Worm (Caenorhabditis elegans) whole organism, L3 larva: ENCODE measurements around the gene T12E12.6.

Experiments
- R02D3.7 ChIP-seq: fragments of 150-350 bp; optimal IDR thresholded peaks from 2 replicates; lab custom pipeline; 2014; ENCODE audit warnings: missing biosample characterization, missing genetic modification characterization
- ZK546.5 ChIP-seq: sonication (generic microtip); optimal IDR thresholded peaks from 2 replicates; lab custom pipeline; 2017; ENCODE audit warnings: missing biosample characterization, missing genetic modification characterization
- ceh-16 ChIP-seq: sonication (generic microtip); optimal IDR thresholded peaks from 2 replicates; lab custom pipeline; 2017; ENCODE audit warnings: missing biosample characterization, missing genetic modification characterization
- ceh-82 ChIP-seq: fragments of 150-350 bp; optimal IDR thresholded peaks from 2 replicates; lab custom pipeline; 2014; ENCODE audit warnings: missing biosample characterization, missing genetic modification characterization
- ceh-9 ChIP-seq: sonication (generic microtip); optimal IDR thresholded peaks from 2 replicates; lab custom pipeline; 2018; ENCODE audit warnings: missing biosample characterization, missing genetic modification characterization
- daf-12 ChIP-seq: fragments of 150-350 bp; optimal IDR thresholded peaks from 2 replicates; lab custom pipeline; 2014; ENCODE audit warnings: missing biosample characterization, missing genetic modification reagents, missing genetic modification characterization
- egl-27 ChIP-seq: sonication (generic microtip); optimal IDR thresholded peaks from 4 replicates; lab custom pipeline; 2017; ENCODE audit warnings: missing biosample characterization, missing genetic modification reagents, missing genetic modification characterization
- egl-5 ChIP-seq: fragments of 150-350 bp; optimal IDR thresholded peaks from 2 replicates; lab custom pipeline; 2017; ENCODE audit warnings: missing biosample characterization, missing genetic modification reagents, missing genetic modification characterization, inconsistent platforms
- elt-1 ChIP-seq: fragments of 150-350 bp; optimal IDR thresholded peaks from 2 replicates; lab custom pipeline; 2014; ENCODE audit warnings: missing biosample characterization, missing genetic modification characterization
- elt-2 ChIP-seq: sonication (generic microtip); optimal IDR thresholded peaks from 2 replicates; lab custom pipeline; 2016; ENCODE audit warnings: missing genetic modification reagents, mild to moderate bottlenecking, missing genetic modification characterization, missing compliant biosample characterization
- elt-3 ChIP-seq, 3 experiments: fragments of 150-350 bp in 1 of 3; sonication (generic microtip) in 2 of 3; optimal IDR thresholded peaks; 2 replicates in 2 of 3; 4 replicates in 1 of 3; lab custom pipeline; 2014 to 2017; ENCODE audit warnings: missing biosample characterization in 3 of 3, missing genetic modification characterization in 3 of 3
- eor-1 ChIP-seq, 2 experiments: fragments of 150-350 bp; optimal IDR thresholded peaks; 2 replicates each; lab custom pipeline; 2014 to 2018; ENCODE audit warnings: missing biosample characterization in 2 of 2, missing genetic modification characterization in 2 of 2
- fkh-10 ChIP-seq: sonication (generic microtip); optimal IDR thresholded peaks from 2 replicates; lab custom pipeline; 2017; ENCODE audit warnings: missing biosample characterization, missing genetic modification reagents, missing genetic modification characterization
- fos-1 ChIP-seq: fragments of 150-350 bp; optimal IDR thresholded peaks from 2 replicates; lab custom pipeline; 2014; ENCODE audit warnings: missing biosample characterization, missing genetic modification characterization
- jun-1 ChIP-seq: fragments of 150-350 bp; optimal IDR thresholded peaks from 2 replicates; lab custom pipeline; 2014; ENCODE audit warnings: missing biosample characterization, missing genetic modification reagents, missing genetic modification characterization
- lin-15B ChIP-seq: fragments of 150-350 bp; optimal IDR thresholded peaks from 2 replicates; lab custom pipeline; 2014; ENCODE audit warnings: missing biosample characterization, missing genetic modification characterization
- lin-39 ChIP-seq: fragments of 150-350 bp; optimal IDR thresholded peaks from 2 replicates; lab custom pipeline; 2018; ENCODE audit warnings: missing biosample characterization, missing genetic modification reagents, missing genetic modification characterization
- lsy-12 ChIP-seq: sonication (generic microtip); optimal IDR thresholded peaks from 2 replicates; lab custom pipeline; 2016; ENCODE audit warnings: mild to moderate bottlenecking, missing genetic modification characterization, missing compliant biosample characterization
- mdl-1 ChIP-seq: fragments of 150-350 bp; optimal IDR thresholded peaks from 2 replicates; lab custom pipeline; 2014; ENCODE audit warnings: missing biosample characterization, missing genetic modification characterization
- nfya-1 ChIP-seq: sonication (generic microtip); optimal IDR thresholded peaks from 2 replicates; lab custom pipeline; 2017; ENCODE audit warnings: missing genetic modification characterization, mild to moderate bottlenecking, missing compliant biosample characterization, antibody characterized with exemption, moderate library complexity; ENCODE audit not compliant: insufficient read depth
- nhr-11 ChIP-seq: fragments of 150-350 bp; optimal IDR thresholded peaks from 2 replicates; lab custom pipeline; 2014; ENCODE audit warnings: missing biosample characterization, missing genetic modification characterization
- nhr-12 ChIP-seq: fragments of 150-350 bp; optimal IDR thresholded peaks from 2 replicates; lab custom pipeline; 2014; ENCODE audit warnings: missing biosample characterization, missing genetic modification characterization
- nhr-23 ChIP-seq: fragments of 150-350 bp; optimal IDR thresholded peaks from 2 replicates; lab custom pipeline; 2014; ENCODE audit warnings: missing biosample characterization, missing genetic modification reagents, missing genetic modification characterization
- nhr-237 ChIP-seq: fragments of 150-350 bp; optimal IDR thresholded peaks from 2 replicates; lab custom pipeline; 2014; ENCODE audit warnings: missing biosample characterization, missing genetic modification characterization
- nhr-25 ChIP-seq: sonication (generic microtip); optimal IDR thresholded peaks from 2 replicates; lab custom pipeline; 2017; ENCODE audit warnings: missing biosample characterization, missing genetic modification characterization
- nhr-43 ChIP-seq: sonication (generic microtip); optimal IDR thresholded peaks from 2 replicates; lab custom pipeline; 2016; ENCODE audit warnings: mild to moderate bottlenecking, missing genetic modification characterization, missing compliant biosample characterization; ENCODE audit not compliant: poor library complexity, severe bottlenecking
- nhr-67 ChIP-seq: fragments of 150-350 bp; optimal IDR thresholded peaks from 2 replicates; lab custom pipeline; 2014; ENCODE audit warnings: missing biosample characterization, missing genetic modification characterization
- nhr-76 ChIP-seq: fragments of 150-350 bp; sonication (generic microtip); optimal IDR thresholded peaks from 5 replicates; lab custom pipeline; 2014; ENCODE audit warnings: missing biosample characterization, missing genetic modification characterization
- nhr-77 ChIP-seq: fragments of 150-350 bp; optimal IDR thresholded peaks from 2 replicates; lab custom pipeline; 2014; ENCODE audit warnings: missing biosample characterization, missing genetic modification characterization
- pha-4 ChIP-seq: fragments of 150-350 bp; optimal IDR thresholded peaks from 2 replicates; lab custom pipeline; 2014; ENCODE audit warnings: missing biosample characterization, missing genetic modification reagents, missing genetic modification characterization
- pqm-1 ChIP-seq: fragments of 150-350 bp; optimal IDR thresholded peaks from 2 replicates; lab custom pipeline; 2017; ENCODE audit warnings: missing biosample characterization, missing genetic modification characterization, inconsistent platforms
- sea-2 ChIP-seq: fragments of 150-350 bp; sonication (generic microtip); optimal IDR thresholded peaks from 4 replicates; lab custom pipeline; 2014; ENCODE audit warnings: missing biosample characterization, missing genetic modification reagents, missing genetic modification characterization
- skn-1 ChIP-seq: fragments of 150-350 bp; optimal IDR thresholded peaks from 2 replicates; lab custom pipeline; 2014; ENCODE audit warnings: missing biosample characterization, missing genetic modification characterization
- snpc-4 ChIP-seq: fragments of 150-350 bp; optimal IDR thresholded peaks from 2 replicates; lab custom pipeline; 2014; ENCODE audit warnings: missing biosample characterization, missing genetic modification characterization
- tbx-2 ChIP-seq: sonication (generic microtip); optimal IDR thresholded peaks from 2 replicates; lab custom pipeline; 2016; ENCODE audit warnings: mild to moderate bottlenecking, missing genetic modification characterization, missing compliant biosample characterization
- unc-39 ChIP-seq: sonication (generic microtip); optimal IDR thresholded peaks from 4 replicates; lab custom pipeline; 2017; ENCODE audit warnings: missing biosample characterization, missing genetic modification characterization
- unc-62 ChIP-seq: fragments of 150-350 bp; sonication (generic microtip); optimal IDR thresholded peaks from 4 replicates; lab custom pipeline; 2014; ENCODE audit warnings: missing biosample characterization, missing genetic modification reagents, missing genetic modification characterization
- zag-1 ChIP-seq: fragments of 150-350 bp; optimal IDR thresholded peaks from 2 replicates; lab custom pipeline; 2014; ENCODE audit warnings: missing biosample characterization, missing genetic modification characterization
- ztf-4 ChIP-seq: fragments of 150-350 bp; optimal IDR thresholded peaks from 2 replicates; lab custom pipeline; 2014; ENCODE audit warnings: missing biosample characterization, missing genetic modification characterization

The T12E12.6 gene

ce11 chrIV:5574033-5574432 is at the start of gene T12E12.6:
Gene T12E12.6 (minus strand): TSS chrIV:5574133.
- no peak for TF ChIP-seq mdl-1 (tag; lab: Kevin White, UChicago)
- no peak for TF ChIP-seq unc-62 (GFP tag; lab: Kevin White, UChicago)
- peak; percentile 59 for TF ChIP-seq pha-4
- no peak for TF ChIP-seq sea-2
- TF ChIP-seq ZK546.5 (tag; lab: Kevin White, UChicago), result no peak
- no peak for TF ChIP-seq ceh-82 (tag; lab: Kevin White, UChicago)
- no peak for TF ChIP-seq nhr-237 (tag; lab: Kevin White, UChicago)

ce11 chrIV:5623718-5624117 is 49.8 kb upstream of the T12E12.6 start, which contains the start of gene srsx-15:
Gene srsx-15 (minus strand): TSS chrIV:5623818.
- TF ChIP-seq nhr-67 (tag; lab: Kevin White, UChicago), result no peak
- no peak for TF ChIP-seq ceh-9 (tag; lab: Kevin White, UChicago)
- TF ChIP-seq nhr-43 (tag; lab: Kevin White, UChicago), result no peak
- TF ChIP-seq ceh-16 (tag; lab: Kevin White, UChicago), result no peak
- no peak for TF ChIP-seq sea-2
- no peak for TF ChIP-seq fkh-10
- TF ChIP-seq tbx-2 (tag; lab: Kevin White, UChicago), result no peak
- no peak for TF ChIP-seq nhr-76 (tag; lab: Kevin White, UChicago)
- no peak for TF ChIP-seq nhr-12 (tag; lab: Kevin White, UChicago)
- no peak for TF ChIP-seq egl-5 (tag; lab: Kevin White, UChicago)
- no peak for TF ChIP-seq elt-1 (tag; lab: Kevin White, UChicago)

- TF ChIP-seq nhr-43 (tag; lab: Kevin White, UChicago) (no peak), R02D3.7 (tag; lab: Kevin White, UChicago) (no peak), pha-4 (no peak), nhr-23 (tag; lab: Kevin White, UChicago) (no peak), nfya-1 (tag; lab: Kevin White, UChicago) (no peak), daf-12 (tag; lab: Kevin White, UChicago) (no peak), mdl-1 (tag; lab: Kevin White, UChicago) (no peak), egl-27 (tag; lab: Kevin White, UChicago) (no peak), sea-2 (no peak), ceh-9 (tag; lab: Kevin White, UChicago) (no peak), lin-39 (tag; lab: Kevin White, UChicago) (no peak)
Observed at ce11 chrIV:5619643-5620042, 45.7 kb upstream of the T12E12.6 start, which contains the start of gene srsx-16. Gene srsx-16 (minus strand): TSS chrIV:5619743.

ce11 chrIV:5614558-5615026 is 40.7 kb upstream of the T12E12.6 start, which contains the start of gene C39H7.4:
Gene C39H7.4 (minus strand): TSS chrIV:5614608.
- TF ChIP-seq elt-2 (tag; lab: Kevin White, UChicago) (peak; percentile 73), pha-4 (peak; percentile 79), nhr-77 (tag; lab: Kevin White, UChicago) (no peak), lin-39 (tag; lab: Kevin White, UChicago) (no peak), pqm-1 (tag; lab: Kevin White, UChicago) (peak; percentile 82)
- TF ChIP-seq, all 47 proteins: peak for 3

ce11 chrIV:5607343-5607742 is 33.4 kb upstream of the T12E12.6 start:
- peak; percentile 71 for TF ChIP-seq nhr-43 (tag; lab: Kevin White, UChicago)
- TF ChIP-seq lin-39 (tag; lab: Kevin White, UChicago), result peak; percentile 93
- TF ChIP-seq unc-62 (GFP tag; lab: Kevin White, UChicago), result peak; percentile 92
- TF ChIP-seq sea-2, result no peak
- TF ChIP-seq daf-12 (tag; lab: Kevin White, UChicago), result peak; percentile 66
- no peak for TF ChIP-seq fos-1 (tag; lab: Kevin White, UChicago)
- no peak for TF ChIP-seq elt-1 (tag; lab: Kevin White, UChicago)
- no peak for TF ChIP-seq eor-1 (tag; optimal IDR thresholded peaks at IDR 0.05; lab: Kevin White, UChicago)
- peak; percentile 64 for TF ChIP-seq tbx-2 (tag; lab: Kevin White, UChicago)
- TF ChIP-seq ceh-16 (tag; lab: Kevin White, UChicago), result no peak
- TF ChIP-seq unc-39 (tag; lab: Kevin White, UChicago), result no peak
- TF ChIP-seq mdl-1 (tag; lab: Kevin White, UChicago), result peak; percentile 80
- TF ChIP-seq jun-1 (tag; lab: Kevin White, UChicago), result peak; percentile 68
- no peak for TF ChIP-seq nhr-11
- no peak for TF ChIP-seq nhr-77 (tag; lab: Kevin White, UChicago)
- peak; percentile 25 for TF ChIP-seq ztf-4
- peak; percentile 24 for TF ChIP-seq elt-2 (tag; lab: Kevin White, UChicago)
- no peak for TF ChIP-seq nhr-237 (tag; lab: Kevin White, UChicago)
- peak; percentile 39 for TF ChIP-seq nhr-25 (tag; lab: Kevin White, UChicago)
- TF ChIP-seq pqm-1 (tag; lab: Kevin White, UChicago), result peak; percentile 61
- TF ChIP-seq R02D3.7 (tag; lab: Kevin White, UChicago), result no peak
- peak; percentile 86 for TF ChIP-seq skn-1 (tag; lab: Kevin White, UChicago)
- TF ChIP-seq ZK546.5 (tag; lab: Kevin White, UChicago), result no peak
- peak; percentile 87 for TF ChIP-seq egl-27 (tag; lab: Kevin White, UChicago)
- peak; percentile 96 for TF ChIP-seq egl-5 (tag; lab: Kevin White, UChicago)
- no peak for TF ChIP-seq elt-3 (tag; optimal IDR thresholded peaks at IDR 0.05; lab: Kevin White, UChicago)
- TF ChIP-seq snpc-4 (tag; lab: Kevin White, UChicago), result peak; percentile 76
- no peak for TF ChIP-seq ceh-82 (tag; lab: Kevin White, UChicago)
- TF ChIP-seq lin-15B (tag; lab: Kevin White, UChicago), result peak; percentile 50
- TF ChIP-seq nfya-1 (tag; lab: Kevin White, UChicago), result peak; percentile 90
- peak; percentile 74 for TF ChIP-seq lsy-12
- no peak for TF ChIP-seq nhr-12 (tag; lab: Kevin White, UChicago)
- TF ChIP-seq zag-1 (tag; lab: Kevin White, UChicago), result no peak
- TF ChIP-seq nhr-67 (tag; lab: Kevin White, UChicago), result no peak
